Worm (Caenorhabditis elegans): ENCODE data around the gene Y71H2AM.12.

The Y71H2AM.12 gene

ce11 chrIII:2769078-2769477 lies 35.2 kb upstream of the Y71H2AM.12 start (continued):
- TF ChIP-seq ceh-100 (GFP tag; IDR thresholded peaks at IDR 0.05) (no peak), ztf-22 (GFP tag; optimal IDR thresholded peaks at IDR 0.05) (no peak), snpc-1.1 (tag; optimal IDR thresholded peaks at IDR 0.05; ENCODE audit: insufficient read depth) (no peak), efl-1 (GFP tag; optimal IDR thresholded peaks at IDR 0.05) (no peak)

DNA sequence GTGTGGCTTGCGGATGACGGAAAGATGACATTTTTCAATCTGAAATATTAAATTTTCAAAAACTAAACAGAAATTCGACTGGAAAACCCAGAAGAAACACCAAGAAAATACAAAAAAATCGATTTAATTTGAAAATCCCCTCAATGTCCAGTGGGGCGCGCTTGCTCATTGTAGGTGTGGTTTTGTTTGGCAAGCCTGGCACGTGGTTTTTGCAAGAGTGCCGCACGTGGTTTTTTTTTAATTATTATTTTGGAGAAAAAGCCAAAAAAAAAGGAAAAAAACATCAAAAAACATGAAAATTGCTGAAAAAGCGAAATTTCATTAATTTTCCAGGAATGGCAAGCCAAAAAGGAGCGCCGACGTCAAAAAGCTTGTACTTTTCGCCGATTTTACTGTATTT lies 34.7 kb upstream of the Y71H2AM.12 start, which contains the start of gene swsn-3:
swsn-3 (minus strand) TSS at position 45 of the 400 bp plus-strand sequence.
- TF ChIP-seq ztf-26 (tag; optimal IDR thresholded peaks at IDR 0.05) (peak; percentile 53), mes-4 (tag; optimal IDR thresholded peaks at IDR 0.05) (no peak), lsl-1 (GFP tag; optimal IDR thresholded peaks at IDR 0.05) (peak; percentile 75), him-1 (tag; optimal IDR thresholded peaks at IDR 0.05) (peak; percentile 62), lag-1 (GFP tag; IDR thresholded peaks at IDR 0.05) (no peak), xnd-1 (tag; optimal IDR thresholded peaks at IDR 0.05) (peak; percentile 49), hrde-1 (tag; optimal IDR thresholded peaks at IDR 0.05; ENCODE audit: borderline replicate concordance) (no peak), nhr-120 (GFP tag; IDR thresholded peaks at IDR 0.05) (no peak), C06A6.2 (GFP tag; conservative IDR thresholded peaks at IDR 0.05) (peak; percentile 79), gei-17 (GFP tag; optimal IDR thresholded peaks at IDR 0.05) (peak; percentile 15), ceh-58 (GFP tag; IDR thresholded peaks at IDR 0.05) (no peak), bed-2 (GFP tag; IDR thresholded peaks at IDR 0.05) (no peak), madf-3 (GFP tag; IDR thresholded peaks at IDR 0.05) (0 out of 2 replicates have a peak, but pooled peaks have one; percentile 37), nfya-2 (GFP tag; IDR thresholded peaks at IDR 0.05) (no peak), egl-18 (GFP tag; IDR thresholded peaks at IDR 0.05) (no peak), ets-4 (GFP tag; optimal IDR thresholded peaks at IDR 0.05) (no peak), hlh-26 (GFP tag; conservative IDR thresholded peaks at IDR 0.05) (no peak), attf-6 (GFP tag; IDR thresholded peaks at IDR 0.05) (no peak), cebp-2 (GFP tag; IDR thresholded peaks at IDR 0.05) (no peak), F52B5.7 (tag; optimal IDR thresholded peaks at IDR 0.05) (peak; percentile 19), atf-7 (tag; optimal IDR thresholded peaks at IDR 0.05) (peak; percentile 7), F23B12.7 (tag; optimal IDR thresholded peaks at IDR 0.05; ENCODE audit: insufficient read depth) (peak; percentile 86), snpc-4 (GFP tag; optimal IDR thresholded peaks at IDR 0.05) (peak; percentile 73), snpc-4 (tag; optimal IDR thresholded peaks at IDR 0.05) (peak; percentile 11 to 70 (median 62)), ztf-25 (GFP tag; IDR thresholded peaks at IDR 0.05) (0 out of 2 replicates have a peak, but pooled peaks have one; percentile 39), aptf-2 (GFP tag; conservative IDR thresholded peaks at IDR 0.05) (no peak), ceh-100 (GFP tag; IDR thresholded peaks at IDR 0.05) (peak; percentile 82), K11D2.4 (GFP tag; IDR thresholded peaks at IDR 0.05) (peak; percentile 60; the same call in 1 of the 2 replicates), T07F8.4 (tag; optimal IDR thresholded peaks at IDR 0.05) (peak; percentile 24), somi-1 (GFP tag; optimal IDR thresholded peaks at IDR 0.05) (no peak), nfyb-1 (GFP tag; IDR thresholded peaks at IDR 0.05) (peak; percentile 77), pbrm-1 (GFP tag; IDR thresholded peaks at IDR 0.05) (peak; percentile 86), let-526 (GFP tag; IDR thresholded peaks at IDR 0.05) (0 out of 2 replicates have a peak, but pooled peaks have one; percentile 15), ceh-27 (GFP tag; optimal IDR thresholded peaks at IDR 0.05) (peak; percentile 52), nfya-1 (tag; optimal IDR thresholded peaks at IDR 0.05; ENCODE audit: borderline replicate concordance, insufficient read depth) (no peak), ceh-40 (GFP tag; IDR thresholded peaks at IDR 0.05) (no peak), ztf-22 (GFP tag; optimal IDR thresholded peaks at IDR 0.05) (no peak), F57C9.4 (tag; optimal IDR thresholded peaks at IDR 0.05) (no peak), chd-7 (tag; optimal IDR thresholded peaks at IDR 0.05) (no peak), nhr-90 (tag; optimal IDR thresholded peaks at IDR 0.05) (no peak), dox-1 (GFP tag; IDR thresholded peaks at IDR 0.05) (peak; percentile 87), hsf-1 (GFP tag; IDR thresholded peaks at IDR 0.05) (no peak), cebp-1 (GFP tag; IDR thresholded peaks at IDR 0.05) (no peak), cebp-1 (tag; optimal IDR thresholded peaks at IDR 0.05) (peak; percentile 76), egl-44 (GFP tag; IDR thresholded peaks at IDR 0.05) (no peak)

All from whole organism, young adult.